Fruit fly (Drosophila melanogaster) Kc167 (cell line): Measurements from ENCODE around the gene CycT.

ENCODE experiments used
- Myc ChIP-seq: fragments of >200 bp; optimal IDR thresholded peaks from 2 replicates; lab custom pipeline; 2017; ENCODE audit warnings: missing external identifiers
- Sin3A ChIP-seq: fragments of >200 bp; optimal IDR thresholded peaks from 2 replicates; lab custom pipeline; 2018; ENCODE audit warnings: missing external identifiers
- h ChIP-seq: fragments of >200 bp; optimal IDR thresholded peaks from 3 replicates; lab custom pipeline; 2018; ENCODE audit warnings: missing external identifiers
- insv ChIP-seq: fragments of >200 bp; optimal IDR thresholded peaks from 3 replicates; lab custom pipeline; 2018; ENCODE audit warnings: missing external identifiers
- psq ChIP-seq: fragments of >200 bp; optimal IDR thresholded peaks from 2 replicates; lab custom pipeline; 2017; ENCODE audit warnings: missing external identifiers
- ttk ChIP-seq: sonication (Bioruptor generic); optimal IDR thresholded peaks from 2 replicates; lab custom pipeline; 2017; ENCODE audit warnings: missing external identifiers

The CycT gene

DNA sequence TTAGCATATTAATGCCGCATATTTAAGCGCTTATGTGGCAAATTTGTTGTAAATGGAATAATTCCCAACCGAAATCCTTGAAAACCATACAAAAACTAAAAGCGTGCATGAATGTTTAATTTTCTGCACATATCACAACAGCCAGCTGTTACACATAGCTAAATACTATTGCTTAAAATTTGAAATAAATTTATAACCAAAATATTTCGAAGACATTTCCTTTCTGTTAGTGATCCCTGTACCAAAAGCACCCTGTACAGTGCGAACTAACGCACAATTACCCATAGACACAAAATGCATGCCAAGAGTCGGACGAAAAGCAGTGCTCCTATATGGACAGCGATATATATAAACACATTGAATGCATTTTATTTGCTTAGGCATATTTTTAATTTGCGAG is 30.3 kb upstream of the CycT start:
- TF ChIP-seq psq (lab: Kevin White, UChicago) (no peak), ttk (no peak), Sin3A (lab: Kevin White, UChicago) (no peak), Myc (no peak), h (no peak), insv (lab: Kevin White, UChicago) (no peak)

DNA sequence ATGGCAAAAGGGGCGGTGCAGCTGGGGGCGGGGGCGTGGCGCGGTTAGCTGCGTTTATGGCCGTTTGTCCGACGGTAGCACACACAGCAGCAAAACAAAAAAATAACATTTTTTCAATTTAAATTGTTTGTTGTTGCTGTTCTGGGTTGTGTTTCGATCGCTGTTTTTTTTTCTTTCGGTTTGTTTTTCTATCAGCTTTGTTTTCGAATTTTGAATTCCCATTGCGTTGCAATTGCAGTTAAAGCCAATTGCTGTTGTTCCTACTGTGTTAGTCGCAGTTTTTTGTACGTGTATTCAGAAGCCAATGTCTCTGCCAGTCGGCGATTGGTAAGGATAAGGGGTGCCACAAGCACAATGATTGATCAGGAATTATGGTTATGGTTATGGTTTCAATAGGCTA is 29.7 kb upstream of the CycT start:
- TF ChIP-seq psq (lab: Kevin White, UChicago) (no peak), h (no peak), ttk (no peak), Myc (no peak), insv (lab: Kevin White, UChicago) (no peak), Sin3A (lab: Kevin White, UChicago) (no peak)

DNA sequence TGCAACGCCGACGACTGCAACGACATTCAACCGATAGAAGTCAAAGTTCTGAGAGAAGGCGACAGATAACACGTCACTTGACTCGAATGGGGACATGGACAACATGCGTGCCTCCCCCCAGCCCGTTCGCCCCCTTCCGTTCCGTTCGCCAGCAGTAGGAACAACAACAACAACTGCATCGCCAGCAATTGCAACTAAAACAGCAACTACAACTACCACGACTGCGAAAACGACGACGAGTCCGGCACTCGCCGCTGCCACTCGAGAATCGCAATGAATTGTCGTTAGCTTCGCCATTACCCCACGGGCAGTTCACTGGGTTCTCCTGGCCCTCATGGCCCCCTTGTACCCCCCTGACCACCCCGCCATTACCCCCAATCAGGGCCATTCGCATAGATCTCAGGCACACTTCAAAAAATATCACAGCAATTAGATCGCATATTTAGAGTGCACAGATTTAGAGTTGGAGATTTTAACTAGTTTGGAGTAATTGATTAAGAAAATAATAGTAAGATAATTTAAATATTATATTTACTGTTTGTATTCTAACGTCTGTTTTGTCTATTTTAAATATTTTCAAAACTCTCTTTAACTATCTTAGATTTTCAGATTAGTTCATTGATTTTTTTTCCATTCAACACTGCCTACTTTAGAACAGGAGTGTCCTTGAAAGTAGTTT is 28.9 kb upstream of the CycT start:
- no peak for TF ChIP-seq Sin3A (lab: Kevin White, UChicago)
- no peak for TF ChIP-seq psq (lab: Kevin White, UChicago)
- no peak for TF ChIP-seq insv (lab: Kevin White, UChicago)
- no peak for TF ChIP-seq ttk
- no peak for TF ChIP-seq h

DNA sequence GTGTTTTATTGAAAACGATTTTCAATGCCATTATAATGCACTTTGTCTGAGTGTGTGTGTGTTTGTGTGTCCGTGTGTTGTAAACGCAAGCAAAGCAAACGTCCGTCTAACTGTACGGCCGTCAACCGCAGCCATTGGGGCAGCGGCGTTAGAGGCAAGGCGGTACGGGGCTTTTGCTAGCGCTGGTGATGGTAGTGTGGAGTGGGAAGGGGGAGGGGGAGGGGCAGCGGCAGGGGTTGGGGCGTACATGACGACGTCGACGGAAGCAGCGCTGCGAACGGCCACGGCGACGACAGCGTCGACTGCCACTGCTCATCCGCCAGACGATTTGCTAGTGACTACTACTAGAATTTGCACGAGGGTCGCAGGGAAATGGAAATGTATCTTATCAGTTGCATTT is 27.1 kb upstream of the CycT start:
- TF ChIP-seq psq (lab: Kevin White, UChicago) (no peak), h (no peak), Sin3A (lab: Kevin White, UChicago) (no peak), Myc (no peak), ttk (no peak), insv (lab: Kevin White, UChicago) (no peak)

DNA sequence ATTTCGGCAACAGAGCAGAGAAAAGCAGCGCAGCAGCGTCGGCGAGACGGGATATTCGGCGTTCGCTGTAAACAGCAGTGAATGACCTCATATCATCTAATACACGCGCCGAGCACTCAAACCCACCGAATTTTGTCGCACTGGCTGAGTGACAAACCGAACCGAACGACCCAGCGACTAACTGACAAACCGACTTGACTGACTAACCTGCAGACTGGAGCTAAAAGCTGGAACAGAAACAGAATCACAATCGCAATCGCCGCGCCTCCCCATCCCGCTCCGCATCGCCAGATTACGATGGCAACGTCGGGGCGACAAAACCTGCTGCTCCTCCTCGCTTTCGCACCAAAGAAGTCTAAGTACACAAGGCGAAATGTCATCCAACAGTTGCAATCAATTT is 22.0 kb upstream of the CycT start:
- no peak for TF ChIP-seq Myc
- TF ChIP-seq h, result no peak
- no peak for TF ChIP-seq ttk
- TF ChIP-seq psq (lab: Kevin White, UChicago), result no peak
- TF ChIP-seq insv (lab: Kevin White, UChicago), result no peak
- TF ChIP-seq Sin3A (lab: Kevin White, UChicago), result no peak

DNA sequence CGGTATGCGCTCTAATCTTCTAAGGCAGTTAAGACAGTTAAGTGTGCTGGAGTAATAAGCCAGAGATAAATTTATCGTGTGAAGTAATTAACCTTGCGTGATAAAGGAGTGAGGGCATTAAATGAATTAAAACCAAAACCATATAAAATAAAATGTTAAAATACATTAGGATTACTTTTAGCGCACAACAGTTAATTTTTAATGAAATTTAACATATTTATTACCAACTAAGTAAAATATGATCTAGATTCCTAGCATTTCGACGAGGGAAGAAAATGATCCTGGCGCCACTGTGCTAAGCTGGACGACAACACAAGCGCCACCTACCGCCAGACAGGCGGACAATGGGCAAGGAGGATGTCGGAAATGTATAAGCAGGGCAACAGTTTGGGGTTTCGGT is 21.5 kb upstream of the CycT start:
- TF ChIP-seq ttk (no peak), insv (lab: Kevin White, UChicago) (no peak), Sin3A (lab: Kevin White, UChicago) (no peak)

DNA sequence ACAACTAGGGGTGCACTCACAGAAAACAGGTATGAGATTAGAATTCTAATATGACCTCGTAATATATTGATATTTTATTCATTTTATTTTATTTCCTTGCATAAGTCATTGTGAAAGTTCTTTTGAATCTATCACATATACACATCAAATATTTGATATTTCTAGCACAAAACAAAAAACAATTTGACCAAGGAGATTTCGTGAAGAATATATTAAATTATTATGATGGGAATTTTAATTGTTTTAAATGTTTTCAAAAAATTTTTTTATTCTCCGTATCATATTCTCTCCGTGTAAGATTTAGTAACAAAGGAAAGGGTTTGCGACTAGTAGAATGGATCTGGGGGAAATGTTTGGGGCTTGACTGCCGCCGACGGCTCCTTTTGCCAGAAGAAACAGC is 20.8 kb upstream of the CycT start:
- TF ChIP-seq Sin3A (lab: Kevin White, UChicago) (no peak), psq (lab: Kevin White, UChicago) (no peak), h (no peak), insv (lab: Kevin White, UChicago) (no peak), Myc (no peak), ttk (no peak)

DNA sequence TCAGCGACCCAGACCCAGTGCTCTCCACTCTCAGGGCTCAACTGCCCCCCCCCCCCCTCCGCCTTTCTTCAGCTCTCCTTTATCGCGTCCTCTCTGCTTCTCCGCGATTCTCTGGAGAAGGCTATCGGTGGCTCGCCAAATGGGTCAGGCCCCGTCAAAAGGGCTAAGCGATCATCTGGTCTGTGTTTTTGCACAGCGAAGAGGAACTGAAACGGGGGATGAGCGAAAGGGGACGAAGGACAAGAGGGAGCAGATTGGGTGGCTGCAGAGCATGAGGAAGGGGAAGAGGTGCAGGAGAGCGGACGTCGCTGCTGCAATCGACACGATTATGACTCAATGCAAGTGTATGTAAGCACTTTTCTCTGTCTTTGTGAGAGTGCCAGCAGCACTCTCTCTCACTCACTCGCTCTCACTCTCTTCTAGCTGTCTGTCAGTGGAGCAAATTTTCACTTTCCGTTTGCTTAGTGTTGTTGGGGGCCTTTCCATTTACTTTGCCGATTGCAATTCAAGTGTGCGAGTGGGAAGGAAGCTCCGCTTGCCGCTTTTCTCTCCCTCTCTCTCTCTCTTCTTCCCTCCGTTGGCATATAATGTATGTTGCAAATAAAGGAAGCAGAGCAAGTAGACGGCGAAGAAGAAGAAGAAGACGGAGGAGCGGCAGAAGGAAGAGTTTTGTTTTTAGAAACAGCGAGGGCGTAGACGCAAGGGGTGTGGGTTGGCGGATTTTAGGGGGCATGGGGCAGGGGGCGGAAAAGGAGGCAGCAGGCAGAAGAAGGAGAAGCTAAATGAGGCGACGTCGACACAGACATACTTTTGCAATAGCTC is 20.2 kb upstream of the CycT start:
- TF ChIP-seq h, result no peak
- TF ChIP-seq Sin3A (lab: Kevin White, UChicago), result no peak
- TF ChIP-seq ttk, result no peak
- TF ChIP-seq Myc, result no peak
- TF ChIP-seq insv (lab: Kevin White, UChicago), result no peak
- TF ChIP-seq psq (lab: Kevin White, UChicago), result no peak

DNA sequence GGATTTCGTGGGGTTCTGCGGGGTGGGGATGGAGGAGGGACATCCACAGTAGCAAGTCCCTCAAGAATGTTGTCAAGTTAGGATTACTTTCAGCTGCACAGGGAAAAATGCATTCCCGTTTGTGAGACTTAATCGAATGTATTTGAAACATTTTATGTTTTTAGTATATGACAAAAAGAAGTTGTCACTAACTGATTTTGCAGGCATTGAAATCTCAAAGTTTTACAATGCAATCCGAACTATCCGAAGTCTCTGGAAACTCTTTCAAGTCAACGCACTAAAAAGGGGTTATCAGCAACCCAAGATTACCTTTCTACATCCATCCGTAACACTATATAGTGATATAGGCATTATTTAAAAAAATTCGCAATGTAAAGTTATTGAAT is 19.3 kb upstream of the CycT start:
- TF ChIP-seq h, result no peak
- TF ChIP-seq ttk, result no peak
- no peak for TF ChIP-seq Myc
- TF ChIP-seq insv (lab: Kevin White, UChicago), result no peak
- no peak for TF ChIP-seq Sin3A (lab: Kevin White, UChicago)
- TF ChIP-seq psq (lab: Kevin White, UChicago), result no peak

DNA sequence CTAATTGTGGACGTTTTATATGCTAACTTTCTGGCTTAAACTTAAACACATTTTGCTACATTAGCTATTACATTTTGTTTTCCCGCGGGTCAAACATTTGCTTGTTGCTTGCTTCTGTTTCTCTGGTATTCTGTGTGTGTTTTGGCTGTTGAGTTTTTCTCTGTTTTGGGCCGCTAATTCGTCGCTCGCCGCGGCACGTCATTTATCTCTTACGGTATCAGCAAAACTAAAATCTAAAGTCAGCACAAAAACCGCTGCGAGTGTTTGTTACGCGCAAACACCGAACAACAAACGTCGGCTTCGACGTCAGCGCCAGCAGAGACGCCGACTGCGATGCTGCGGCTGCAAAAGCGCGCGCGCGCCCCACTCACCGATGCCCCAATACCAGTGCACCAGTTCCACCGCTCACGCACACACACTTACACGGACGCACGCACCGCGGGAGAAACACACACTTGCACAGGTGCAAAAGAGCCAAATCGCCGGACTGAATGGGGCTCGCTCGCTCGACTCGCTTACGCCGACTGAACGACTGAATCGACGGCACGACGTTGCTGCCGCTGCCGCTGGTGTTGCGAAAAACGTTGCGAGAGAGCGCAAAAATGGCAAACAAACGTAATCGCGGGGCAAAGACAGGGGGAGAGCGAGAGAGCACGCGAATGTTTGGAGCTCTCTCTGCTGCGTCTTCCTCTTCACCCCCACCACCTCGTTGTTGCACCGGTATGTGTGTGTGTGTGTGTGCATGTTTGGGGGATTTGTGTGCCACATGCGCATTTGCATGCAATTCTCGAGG is 18.7 kb upstream of the CycT start:
- no peak for TF ChIP-seq Myc
- no peak for TF ChIP-seq h
- TF ChIP-seq Sin3A (lab: Kevin White, UChicago), result no peak
- TF ChIP-seq ttk, result no peak
- TF ChIP-seq insv (lab: Kevin White, UChicago), result no peak
- no peak for TF ChIP-seq psq (lab: Kevin White, UChicago)

DNA sequence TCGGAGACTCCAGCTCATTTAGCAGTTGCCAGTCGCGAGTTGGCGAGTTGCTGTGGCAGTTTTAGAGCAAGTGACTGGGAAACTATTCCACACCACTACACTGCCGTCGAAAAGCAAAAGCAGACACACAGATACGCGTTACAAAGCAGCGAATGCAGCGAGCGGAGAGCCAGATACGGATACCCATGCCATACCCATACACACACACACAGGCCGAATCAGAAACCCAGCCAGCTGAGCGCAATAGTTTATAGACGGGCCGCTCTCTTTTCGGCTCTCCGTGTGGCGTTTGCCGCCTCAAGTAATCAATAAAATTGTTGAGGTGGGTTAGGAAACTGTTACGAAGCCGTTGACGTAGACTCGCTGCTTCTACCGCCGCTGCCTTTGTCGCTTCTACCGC is 16.2 kb upstream of the CycT start:
- no peak for TF ChIP-seq h
- no peak for TF ChIP-seq Sin3A (lab: Kevin White, UChicago)
- TF ChIP-seq ttk, result no peak
- TF ChIP-seq insv (lab: Kevin White, UChicago), result no peak
- no peak for TF ChIP-seq psq (lab: Kevin White, UChicago)
- TF ChIP-seq Myc, result no peak

DNA sequence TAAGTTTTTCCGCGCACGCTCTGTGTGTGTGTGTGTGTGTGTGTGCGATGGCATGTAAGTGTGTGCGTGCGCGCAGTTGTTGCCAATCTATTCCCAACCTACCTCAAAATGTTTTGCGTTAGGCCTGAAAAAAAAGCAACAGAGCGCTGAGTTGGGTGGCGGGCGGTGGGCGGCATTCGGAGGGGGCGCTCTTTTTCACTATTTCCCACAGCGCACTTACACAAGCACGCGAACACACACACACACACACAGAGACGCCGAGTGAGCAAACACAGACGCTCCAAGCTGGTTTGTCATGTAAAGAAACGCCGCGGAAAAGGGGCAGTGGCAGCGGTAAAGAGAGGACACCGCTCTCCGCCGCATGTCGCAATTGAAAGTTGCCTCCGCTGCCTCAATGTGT is 14.5 kb upstream of the CycT start:
- no peak for TF ChIP-seq Myc
- TF ChIP-seq Sin3A (lab: Kevin White, UChicago), result no peak
- no peak for TF ChIP-seq psq (lab: Kevin White, UChicago)
- TF ChIP-seq insv (lab: Kevin White, UChicago), result no peak
- no peak for TF ChIP-seq h
- no peak for TF ChIP-seq ttk
